Fruit fly (Drosophila melanogaster) whole organism, embryonic: ENCODE results near the gene CG31231.
A peak's percentile ranks its signal among the peaks of the same experiment; 100 is the strongest.

Experiments used
- ATbp ChIP-seq: fragments of 200-800 bp; sonication (Bioruptor generic); optimal IDR thresholded peaks from 2 replicates; lab custom pipeline; 2017; ENCODE audit warnings: missing biosample characterization, mild to moderate bottlenecking, missing genetic modification characterization, missing genetic modification reagents
- Ada2b ChIP-seq: fragments of 200-800 bp; sonication (Bioruptor generic); IDR thresholded peaks from 2 replicates; pipeline ENCODE4 v1.3.6; 2022; ENCODE audit warnings: missing biosample characterization, missing genetic modification characterization
- Antp ChIP-seq: fragments of 200-800 bp; sonication (Bioruptor generic); optimal IDR thresholded peaks from 3 replicates; lab custom pipeline; 2016; ENCODE audit warnings: missing biosample characterization, missing genetic modification characterization
- CG10267 ChIP-seq: fragments of 200-800 bp; sonication (Bioruptor generic); optimal IDR thresholded peaks from 2 replicates; lab custom pipeline; 2018; ENCODE audit warnings: missing biosample characterization, mild to moderate bottlenecking, missing genetic modification characterization, moderate library complexity
- CG11247 ChIP-seq: fragments of 200-800 bp; sonication (Bioruptor generic); IDR thresholded peaks from 2 replicates; pipeline ENCODE4 v1.3.6; 2022; ENCODE audit warnings: missing biosample characterization, missing genetic modification characterization
- CG11504 ChIP-seq: fragments of 200-800 bp; sonication (Bioruptor generic); optimal IDR thresholded peaks from 3 replicates; lab custom pipeline; 2019; ENCODE audit warnings: missing biosample characterization, mild to moderate bottlenecking, missing genetic modification characterization, moderate library complexity
- CG12659 ChIP-seq: fragments of 200-800 bp; sonication (Bioruptor generic); optimal IDR thresholded peaks from 3 replicates; lab custom pipeline; 2017; ENCODE audit warnings: mild to moderate bottlenecking, missing biosample characterization, missing genetic modification reagents, missing genetic modification characterization
- CG15479 ChIP-seq: fragments of 200-800 bp; sonication (Bioruptor generic); optimal IDR thresholded peaks from 3 replicates; lab custom pipeline; 2019; ENCODE audit warnings: missing biosample characterization, mild to moderate bottlenecking, missing genetic modification characterization, moderate library complexity
- CG15601 ChIP-seq: fragments of 200-800 bp; sonication (Bioruptor generic); optimal IDR thresholded peaks from 3 replicates; lab custom pipeline; 2019; ENCODE audit warnings: missing biosample characterization, mild to moderate bottlenecking, missing genetic modification characterization, moderate library complexity
- CG15696 ChIP-seq: fragments of 200-800 bp; sonication (Bioruptor generic); optimal IDR thresholded peaks from 2 replicates; lab custom pipeline; 2019; ENCODE audit warnings: missing biosample characterization, mild to moderate bottlenecking, missing genetic modification characterization, moderate library complexity
- CG1602 ChIP-seq: fragments of 200-800 bp; sonication (Bioruptor generic); optimal IDR thresholded peaks from 3 replicates; lab custom pipeline; 2016; ENCODE audit warnings: missing biosample characterization, missing genetic modification characterization
- CG18599 ChIP-seq: fragments of 200-800 bp; sonication (Bioruptor generic); optimal IDR thresholded peaks from 3 replicates; lab custom pipeline; 2017; ENCODE audit warnings: missing biosample characterization, missing genetic modification characterization, mild to moderate bottlenecking, moderate library complexity, missing genetic modification reagents
- CG3065 ChIP-seq: fragments of 200-800 bp; sonication (Bioruptor generic); optimal IDR thresholded peaks from 2 replicates; lab custom pipeline; 2016; ENCODE audit warnings: missing biosample characterization, missing genetic modification characterization
- CG3281 ChIP-seq: fragments of 200-800 bp; sonication (Bioruptor generic); optimal IDR thresholded peaks from 3 replicates; lab custom pipeline; 2017; ENCODE audit warnings: missing biosample characterization, mild to moderate bottlenecking, missing genetic modification characterization
- CG33557 ChIP-seq: fragments of 200-800 bp; sonication (Bioruptor generic); optimal IDR thresholded peaks from 2 replicates; lab custom pipeline; 2019; ENCODE audit warnings: missing biosample characterization, mild to moderate bottlenecking, missing genetic modification characterization, moderate library complexity
- CG3847 ChIP-seq: fragments of 200-800 bp; sonication (Bioruptor generic); IDR thresholded peaks from 2 replicates; pipeline ENCODE4 v1.3.6; 2022; ENCODE audit warnings: missing biosample characterization, missing genetic modification characterization
- CG4328 ChIP-seq: fragments of 200-800 bp; sonication (Bioruptor generic); optimal IDR thresholded peaks from 3 replicates; lab custom pipeline; 2017; ENCODE audit warnings: missing biosample characterization, missing genetic modification reagents, missing genetic modification characterization
- CG43689 ChIP-seq: fragments of 200-800 bp; sonication (Bioruptor generic); IDR thresholded peaks from 2 replicates; pipeline ENCODE4 v1.3.6; 2022; ENCODE audit warnings: missing biosample characterization, missing genetic modification characterization
- CG4404 ChIP-seq: fragments of 200-800 bp; sonication (Bioruptor generic); IDR thresholded peaks from 2 replicates; pipeline ENCODE4 v1.3.6; 2022; ENCODE audit warnings: missing biosample characterization, missing genetic modification characterization
- CG4424 ChIP-seq: fragments of 200-800 bp; sonication (Bioruptor generic); optimal IDR thresholded peaks from 3 replicates; lab custom pipeline; 2016; ENCODE audit warnings: missing biosample characterization, missing genetic modification characterization
- CG4617 ChIP-seq: fragments of 200-800 bp; sonication (Bioruptor generic); optimal IDR thresholded peaks from 3 replicates; lab custom pipeline; 2016; ENCODE audit warnings: missing biosample characterization, missing genetic modification characterization, borderline replicate concordance
- CG6254 ChIP-seq: fragments of 200-800 bp; sonication (Bioruptor generic); optimal IDR thresholded peaks from 3 replicates; lab custom pipeline; 2017; ENCODE audit warnings: mild to moderate bottlenecking, missing biosample characterization, missing genetic modification reagents, missing genetic modification characterization
- CG7987 ChIP-seq: fragments of 200-800 bp; sonication (Bioruptor generic); optimal IDR thresholded peaks from 2 replicates; lab custom pipeline; 2018; ENCODE audit warnings: missing biosample characterization, mild to moderate bottlenecking, missing genetic modification characterization, moderate library complexity
- CG8089 ChIP-seq: fragments of 200-800 bp; sonication (Bioruptor generic); optimal IDR thresholded peaks from 3 replicates; lab custom pipeline; 2016; ENCODE audit warnings: missing biosample characterization, missing genetic modification characterization
- CG8924 ChIP-seq: fragments of 200-800 bp; optimal IDR thresholded peaks from 3 replicates; lab custom pipeline; 2019; ENCODE audit warnings: missing biosample characterization, mild to moderate bottlenecking, missing genetic modification characterization, moderate library complexity
- CHES-1-like ChIP-seq: fragments of 200-800 bp; sonication (Bioruptor generic); optimal IDR thresholded peaks from 2 replicates; lab custom pipeline; 2016; ENCODE audit warnings: missing biosample characterization, missing genetic modification characterization
- Chrac-16 ChIP-seq: fragments of 200-800 bp; sonication (Bioruptor generic); optimal IDR thresholded peaks from 3 replicates; lab custom pipeline; 2016; ENCODE audit warnings: missing biosample characterization, missing genetic modification characterization
- E2f2 ChIP-seq: fragments of 200-800 bp; sonication (Bioruptor generic); IDR thresholded peaks from 2 replicates; pipeline ENCODE4 v1.3.6; 2022; ENCODE audit warnings: missing biosample characterization, missing genetic modification characterization
- Eip74EF ChIP-seq, 2 experiments: fragments of 200-800 bp in 1 of 2; fragments of >200 bp in 1 of 2; sonication (Bioruptor generic) in 1 of 2; optimal IDR thresholded peaks; 2 replicates each; lab custom pipeline; 2017 to 2019; ENCODE audit warnings: missing biosample characterization in 2 of 2, missing genetic modification characterization in 2 of 2, mild to moderate bottlenecking in 1 of 2, moderate library complexity in 1 of 2
- Fer3 ChIP-seq: fragments of 200-800 bp; sonication (Bioruptor generic); optimal IDR thresholded peaks from 2 replicates; lab custom pipeline; 2018; ENCODE audit warnings: missing biosample characterization, mild to moderate bottlenecking, missing genetic modification characterization, moderate library complexity
- HLH54F ChIP-seq: fragments of 200-800 bp; sonication (Bioruptor generic); optimal IDR thresholded peaks from 3 replicates; lab custom pipeline; 2016; ENCODE audit warnings: missing biosample characterization, missing genetic modification characterization
- Hr51 ChIP-seq, 2 experiments: fragments of 200-800 bp; sonication (Bioruptor generic); optimal IDR thresholded peaks; 2 replicates in 1 of 2; 3 replicates in 1 of 2; lab custom pipeline; 2016 to 2018; ENCODE audit warnings: missing biosample characterization in 2 of 2, missing genetic modification characterization in 2 of 2, mild to moderate bottlenecking in 1 of 2, moderate library complexity in 1 of 2
- Meics ChIP-seq: fragments of 200-800 bp; sonication (Bioruptor generic); optimal IDR thresholded peaks from 2 replicates; lab custom pipeline; 2017; ENCODE audit warnings: missing biosample characterization, mild to moderate bottlenecking, missing genetic modification characterization
- NK7.1 ChIP-seq: fragments of 200-800 bp; sonication (Bioruptor generic); optimal IDR thresholded peaks from 3 replicates; lab custom pipeline; 2016; ENCODE audit warnings: missing biosample characterization, missing genetic modification characterization
- Pdp1 ChIP-seq, 2 experiments: fragments of 200-800 bp; sonication (Bioruptor generic); optimal IDR thresholded peaks; 3 replicates each; lab custom pipeline; 2016; ENCODE audit warnings: missing biosample characterization in 2 of 2, missing genetic modification characterization in 2 of 2, mild to moderate bottlenecking in 1 of 2, moderate library complexity in 1 of 2
- Ssrp ChIP-seq: fragments of 200-800 bp; sonication (Bioruptor generic); optimal IDR thresholded peaks from 2 replicates; lab custom pipeline; 2018; ENCODE audit warnings: missing biosample characterization, mild to moderate bottlenecking, missing genetic modification characterization, moderate library complexity
- Trl ChIP-seq, 3 experiments: fragments of >200 bp in 2 of 3; fragments of 200-800 bp in 1 of 3; sonication (Bioruptor generic) in 1 of 3; optimal IDR thresholded peaks; 2 replicates in 1 of 3; 3 replicates in 2 of 3; lab custom pipeline; 2016 to 2017; ENCODE audit warnings: missing biosample characterization in 1 of 3, missing genetic modification characterization in 1 of 3
- az2 ChIP-seq: fragments of 200-800 bp; sonication (Bioruptor generic); optimal IDR thresholded peaks from 3 replicates; lab custom pipeline; 2016; ENCODE audit warnings: missing biosample characterization, missing genetic modification characterization
- bab2 ChIP-seq: fragments of 200-800 bp; sonication (Bioruptor generic); optimal IDR thresholded peaks from 2 replicates; lab custom pipeline; 2016; ENCODE audit warnings: missing biosample characterization, missing genetic modification characterization
- en ChIP-seq: fragments of 200-800 bp; sonication (Bioruptor generic); optimal IDR thresholded peaks from 2 replicates; lab custom pipeline; 2016; ENCODE audit warnings: missing biosample characterization, missing genetic modification characterization
- gem ChIP-seq: fragments of 200-800 bp; sonication (Bioruptor generic); optimal IDR thresholded peaks from 2 replicates; lab custom pipeline; 2019; ENCODE audit warnings: missing biosample characterization, mild to moderate bottlenecking, missing genetic modification characterization, moderate library complexity
- klu ChIP-seq: fragments of 200-800 bp; sonication (Bioruptor generic); IDR thresholded peaks from 2 replicates; pipeline ENCODE4 v1.3.6; 2022; ENCODE audit warnings: missing biosample characterization, missing genetic modification characterization
- lab ChIP-seq: fragments of 200-800 bp; sonication (Bioruptor generic); optimal IDR thresholded peaks from 3 replicates; lab custom pipeline; 2017; ENCODE audit warnings: missing biosample characterization, missing genetic modification characterization, mild to moderate bottlenecking, moderate library complexity, missing genetic modification reagents
- nmo ChIP-seq: fragments of 200-800 bp; sonication (Bioruptor generic); optimal IDR thresholded peaks from 2 replicates; lab custom pipeline; 2018; ENCODE audit warnings: missing biosample characterization, mild to moderate bottlenecking, missing genetic modification characterization, moderate library complexity
- sug ChIP-seq: fragments of 200-800 bp; optimal IDR thresholded peaks from 2 replicates; lab custom pipeline; 2019; ENCODE audit warnings: missing biosample characterization, mild to moderate bottlenecking, missing genetic modification characterization, moderate library complexity
- tio ChIP-seq: fragments of 200-800 bp; sonication (Bioruptor generic); optimal IDR thresholded peaks from 2 replicates; lab custom pipeline; 2017; ENCODE audit warnings: missing biosample characterization, missing genetic modification characterization, inconsistent platforms
- tup ChIP-seq: fragments of 200-800 bp; sonication (Bioruptor generic); optimal IDR thresholded peaks from 2 replicates; lab custom pipeline; 2016; ENCODE audit warnings: missing biosample characterization, mild to moderate bottlenecking, missing genetic modification characterization, moderate library complexity
- vvl ChIP-seq: fragments of 200-800 bp; sonication (Bioruptor generic); IDR thresholded peaks from 2 replicates; pipeline ENCODE4 v1.3.6; 2022; ENCODE audit warnings: missing biosample characterization, missing genetic modification characterization

CG31231 gene

DNA sequence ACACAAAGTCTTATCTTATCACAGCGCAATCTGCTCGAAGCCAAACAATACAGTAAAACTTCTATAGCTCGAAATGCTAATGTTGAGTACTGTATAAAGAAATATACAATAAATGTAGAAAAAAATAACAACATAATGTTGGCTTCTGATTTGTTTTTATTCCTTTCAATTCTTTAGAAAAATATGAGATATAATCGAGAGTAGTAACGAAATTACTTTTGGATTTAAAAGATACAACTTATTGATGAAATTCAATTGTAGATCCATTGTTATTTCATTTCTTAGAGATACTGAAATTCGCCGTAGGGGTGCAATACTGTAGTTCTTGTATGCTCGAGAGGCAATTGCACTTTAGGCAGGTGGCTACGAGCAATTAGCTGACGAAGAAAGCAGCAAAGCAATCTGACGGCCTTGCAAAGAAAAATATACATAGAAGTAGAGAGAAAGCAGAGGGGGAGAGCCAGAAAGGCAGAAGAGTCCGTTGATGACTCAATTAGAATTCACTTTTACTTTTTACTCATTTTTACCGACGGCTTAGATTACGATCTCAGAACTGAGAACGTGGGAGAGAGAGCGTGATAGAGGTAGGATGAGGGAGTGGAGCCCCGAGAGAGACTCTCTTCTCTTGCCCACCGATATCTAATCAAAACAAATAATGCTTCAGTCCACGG, 5.4 kb downstream of the CG31231 start (continued):
- TF ChIP-seq CG4424 (GFP tag; lab: Kevin White, UChicago) (peak; percentile 38), sug (no peak), CG15601 (peak; percentile 44), CG3065 (GFP tag; lab: Kevin White, UChicago) (no peak), Eip74EF (GFP tag; optimal IDR thresholded peaks at IDR 0.05; lab: Kevin White, UChicago) (peak in 1 of 2 experiments; percentile 84), HLH54F (GFP tag; lab: Kevin White, UChicago) (no peak), CG15696 (tag; lab: Kevin White, UChicago) (peak; percentile 67), CG6254 (no peak), Ada2b (GFP tag; lab: Robert Waterston, UW) (no peak), CG33557 (peak; percentile 14), CG7987 (GFP tag; lab: Kevin White, UChicago) (no peak), bab2 (GFP tag; lab: Kevin White, UChicago) (peak; percentile 64), lab (GFP tag; lab: Kevin White, UChicago) (no peak), CG12659 (no peak), Antp (no peak), CG11247 (0 out of 2 replicates have a peak, but pooled peaks have one; percentile 17), Hr51 (GFP tag; optimal IDR thresholded peaks at IDR 0.05; lab: Kevin White, UChicago) (peak in 1 of 2 experiments; percentile 57), vvl (GFP tag; lab: Robert Waterston, UW) (0 out of 2 replicates have a peak, but pooled peaks have one; percentile 19), Pdp1 (GFP tag; optimal IDR thresholded peaks at IDR 0.05; lab: Kevin White, UChicago) (peak in 1 of 2 experiments; percentile 51), CG43689 (GFP tag; lab: Robert Waterston, UW) (no peak), CG3281 (GFP tag; lab: Kevin White, UChicago) (peak; percentile 18), Ssrp (tag; lab: Kevin White, UChicago) (peak; percentile 58), tup (GFP tag; lab: Kevin White, UChicago) (no peak), CG4328 (GFP tag; lab: Kevin White, UChicago) (peak; percentile 47), CG18599 (peak; percentile 20), CG15479 (GFP tag; lab: Kevin White, UChicago) (no peak), Chrac-16 (GFP tag; lab: Kevin White, UChicago) (peak; percentile 1), tio (no peak), CG1602 (GFP tag; lab: Kevin White, UChicago) (peak; percentile 24), CG8924 (tag; lab: Kevin White, UChicago) (peak; percentile 61), NK7.1 (GFP tag; lab: Kevin White, UChicago) (no peak), CG10267 (no peak), Meics (GFP tag; lab: Kevin White, UChicago) (peak; percentile 41), CHES-1-like (no peak), en (GFP tag; lab: Kevin White, UChicago) (no peak), az2 (GFP tag; lab: Kevin White, UChicago) (peak; percentile 36), ATbp (GFP tag; lab: Kevin White, UChicago) (peak; percentile 53), CG3847 (GFP tag; lab: Robert Waterston, UW) (no peak), CG4404 (GFP tag; lab: Robert Waterston, UW) (no peak; the same call in 1 of the 2 replicates), E2f2 (no peak), Fer3 (tag; lab: Kevin White, UChicago) (peak; percentile 42), gem (tag; lab: Kevin White, UChicago) (peak; percentile 84), klu (GFP tag; lab: Robert Waterston, UW) (peak; percentile 20; the same call in 1 of the 2 replicates), CG4617 (GFP tag; lab: Kevin White, UChicago) (no peak), Trl (optimal IDR thresholded peaks at IDR 0.05; lab: Kevin White, UChicago) (peak; percentile 79 to 80), Trl (GFP tag; optimal IDR thresholded peaks at IDR 0.05; lab: Kevin White, UChicago) (no peak), CG11504 (peak; percentile 58), CG8089 (no peak), nmo (peak; percentile 90)
